Fruit fly (Drosophila melanogaster): ENCODE measurements around the gene CG11555.

The CG11555 gene

dm6 chr2L:243819-244218 lies 29.8 kb upstream of the CG11555 start (continued):
- TF ChIP-seq org-1 (GFP tag; optimal IDR thresholded peaks at IDR 0.05), result no peak
- no peak for TF ChIP-seq CG17568 (GFP tag; optimal IDR thresholded peaks at IDR 0.05)
- TF ChIP-seq CG4360 (GFP tag; IDR thresholded peaks at IDR 0.05), result no peak
- TF ChIP-seq lmd (GFP tag; IDR thresholded peaks at IDR 0.05), result no peak; the same call in 1 of the 2 replicates
- no peak for TF ChIP-seq amos (GFP tag; IDR thresholded peaks at IDR 0.05; ENCODE audit: partially characterized antibody)
- TF ChIP-seq lov (optimal IDR thresholded peaks at IDR 0.05), result no peak
- no peak for TF ChIP-seq lov (GFP tag; IDR thresholded peaks at IDR 0.05)
- TF ChIP-seq Scr (GFP tag; IDR thresholded peaks at IDR 0.05; ENCODE audit: partially characterized antibody), result no peak
- TF ChIP-seq H2.0 (GFP tag; IDR thresholded peaks at IDR 0.05), result no peak
- TF ChIP-seq CG9727 (GFP tag; optimal IDR thresholded peaks at IDR 0.05), result peak; percentile 23
- TF ChIP-seq sc (optimal IDR thresholded peaks at IDR 0.05), result no peak
- TF ChIP-seq sc (GFP tag; optimal IDR thresholded peaks at IDR 0.05), result no peak
- TF ChIP-seq gro (GFP tag; optimal IDR thresholded peaks at IDR 0.05), result no peak
- no peak for TF ChIP-seq ewg (GFP tag; optimal IDR thresholded peaks at IDR 0.05)
- TF ChIP-seq shn (GFP tag; optimal IDR thresholded peaks at IDR 0.05), result no peak
- no peak for TF ChIP-seq CG17186 (GFP tag; optimal IDR thresholded peaks at IDR 0.05)
- no peak for TF ChIP-seq CG4328 (GFP tag; optimal IDR thresholded peaks at IDR 0.05)
- TF ChIP-seq Hand (GFP tag; optimal IDR thresholded peaks at IDR 0.05), result no peak
- TF ChIP-seq so (GFP tag; IDR thresholded peaks at IDR 0.05), result no peak
- TF ChIP-seq Sox100B (GFP tag; optimal IDR thresholded peaks at IDR 0.05), result no peak
- TF ChIP-seq abd-A (tag; optimal IDR thresholded peaks at IDR 0.05), result no peak
- peak; percentile 6 for TF ChIP-seq HHEX (GFP tag; optimal IDR thresholded peaks at IDR 0.05)
- peak; percentile 34 for TF ChIP-seq Atf6 (GFP tag; IDR thresholded peaks at IDR 0.05)
- peak; percentile 29; the same call in 1 of the 2 replicates for TF ChIP-seq stc (GFP tag; IDR thresholded peaks at IDR 0.05)
- TF ChIP-seq CG15514 (GFP tag; optimal IDR thresholded peaks at IDR 0.05), result peak; percentile 29
- no peak for TF ChIP-seq CG12155 (GFP tag; optimal IDR thresholded peaks at IDR 0.05)
- TF ChIP-seq CG10979 (tag; optimal IDR thresholded peaks at IDR 0.05), result no peak
- no peak for TF ChIP-seq Mrtf (GFP tag; IDR thresholded peaks at IDR 0.05)
- peak; percentile 88 for TF ChIP-seq Nf-YC (tag; optimal IDR thresholded peaks at IDR 0.05)
- TF ChIP-seq sqz (GFP tag; optimal IDR thresholded peaks at IDR 0.05), result no peak
- TF ChIP-seq hth (optimal IDR thresholded peaks at IDR 0.05), result no peak
- TF ChIP-seq CG17385 (GFP tag; optimal IDR thresholded peaks at IDR 0.05), result peak; percentile 24
- no peak for TF ChIP-seq wdn (GFP tag; IDR thresholded peaks at IDR 0.05)
- no peak for TF ChIP-seq btn (GFP tag; optimal IDR thresholded peaks at IDR 0.05)
- TF ChIP-seq CG14014 (GFP tag; IDR thresholded peaks at IDR 0.05), result 0 out of 2 replicates have a peak, but pooled peaks have one; percentile 33
- no peak for TF ChIP-seq slp2 (GFP tag; optimal IDR thresholded peaks at IDR 0.05)
- TF ChIP-seq CG17359 (tag; optimal IDR thresholded peaks at IDR 0.05), result no peak
- no peak for TF ChIP-seq gem (tag; optimal IDR thresholded peaks at IDR 0.05)
- no peak for TF ChIP-seq CG15073 (GFP tag; optimal IDR thresholded peaks at IDR 0.05)
- no peak for TF ChIP-seq prd (optimal IDR thresholded peaks at IDR 0.05)
- peak; percentile 59; the same call in 2 of the 3 replicates for TF ChIP-seq prd (GFP tag; IDR thresholded peaks at IDR 0.05)
- no peak for TF ChIP-seq Gsc (GFP tag; IDR thresholded peaks at IDR 0.05)
- no peak for TF ChIP-seq CG6813 (GFP tag; optimal IDR thresholded peaks at IDR 0.05)
- peak; percentile 52; the same call in 2 of the 3 replicates for TF ChIP-seq dysf (GFP tag; IDR thresholded peaks at IDR 0.05)
- TF ChIP-seq esg (GFP tag; conservative IDR thresholded peaks at IDR 0.05), result peak; percentile 20; the same call in 1 of the 2 replicates
- TF ChIP-seq BtbVII (GFP tag; optimal IDR thresholded peaks at IDR 0.05), result peak; percentile 24
- TF ChIP-seq CG7786 (GFP tag; optimal IDR thresholded peaks at IDR 0.05), result no peak
- TF ChIP-seq CoRest (tag; optimal IDR thresholded peaks at IDR 0.05), result no peak
- no peak for TF ChIP-seq PHDP (tag; optimal IDR thresholded peaks at IDR 0.05)
- peak; percentile 40 for TF ChIP-seq CG7556 (GFP tag; optimal IDR thresholded peaks at IDR 0.05)
- TF ChIP-seq onecut (GFP tag; IDR thresholded peaks at IDR 0.05), result no peak
- peak; percentile 24 for TF ChIP-seq CG6683 (GFP tag; optimal IDR thresholded peaks at IDR 0.05)
